Worm (Caenorhabditis elegans) whole organism, early embryonic: ENCODE data around the gene srv-9.

ENCODE experiments used
- ama-1 ChIP-seq: fragments of 150-350 bp; optimal IDR thresholded peaks from 2 replicates; lab custom pipeline; 2014
- ceh-13 ChIP-seq: fragments of 200-800 bp; sonication (Bioruptor generic); optimal IDR thresholded peaks from 2 replicates; lab custom pipeline; 2018; ENCODE audit warnings: mild to moderate bottlenecking, missing genetic modification characterization, missing compliant biosample characterization
- flt-1 ChIP-seq: fragments of 200-800 bp; sonication (Bioruptor generic); IDR thresholded peaks from 2 replicates; pipeline ENCODE4 v1.3.6; 2022; ENCODE audit warnings: missing genetic modification characterization, missing compliant biosample characterization
- hmbx-1 ChIP-seq: sonication (generic microtip); optimal IDR thresholded peaks from 2 replicates; lab custom pipeline; 2016; ENCODE audit warnings: mild to moderate bottlenecking, missing genetic modification characterization, missing compliant biosample characterization

DNA sequence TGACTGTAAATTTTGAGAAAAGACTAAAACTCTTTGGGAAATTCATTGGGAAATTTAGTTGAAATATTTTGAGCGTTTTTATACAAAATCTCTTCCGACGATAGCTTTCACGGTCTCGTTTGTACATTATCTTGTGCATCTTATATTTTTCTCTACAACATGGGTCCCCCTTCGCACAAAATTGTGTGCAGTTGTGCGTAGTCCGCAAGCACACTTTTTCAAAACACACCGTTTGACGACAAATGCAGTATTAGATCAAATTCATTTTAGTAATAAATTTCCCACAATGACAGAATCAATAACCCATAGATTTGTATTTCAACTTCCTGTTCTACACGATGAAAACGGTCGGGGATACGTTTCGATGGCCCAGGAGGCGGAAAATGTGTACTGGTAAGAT, 34.9 kb upstream of the srv-9 start, which contains the start of gene F25H9.2:
- TF ChIP-seq ceh-13 (GFP tag; lab: Kevin White, UChicago) (no peak), ama-1 (lab: Kevin White, UChicago) (no peak), hmbx-1 (tag; lab: Kevin White, UChicago) (no peak), flt-1 (GFP tag; lab: Robert Waterston, UW) (no peak)
